Worm (Caenorhabditis elegans) whole organism, L4 larva: ENCODE data around the gene R11G10.3.

Experiments
- T20F7.1 ChIP-seq: fragments of 200-800 bp; sonication (Bioruptor generic); optimal IDR thresholded peaks from 2 replicates; lab custom pipeline; 2018; ENCODE audit warnings: mild to moderate bottlenecking, missing genetic modification characterization, missing compliant biosample characterization
- Y48G9A.11 ChIP-seq: fragments of 200-800 bp; sonication (Bioruptor generic); IDR thresholded peaks from 2 replicates; pipeline ENCODE4 v1.3.6; 2022; ENCODE audit warnings: missing genetic modification reagents, missing genetic modification characterization, missing compliant biosample characterization
- ZK337.2 ChIP-seq: fragments of 200-800 bp; sonication (Bioruptor generic); IDR thresholded peaks from 2 replicates; pipeline ENCODE4 v1.3.6; 2022; ENCODE audit warnings: missing genetic modification reagents, missing genetic modification characterization, missing compliant biosample characterization
- aha-1 ChIP-seq: fragments of 150-350 bp; peaks from one replicate; lab custom pipeline; 2014; ENCODE audit warnings: missing biosample characterization, missing genetic modification characterization
- ceh-28 ChIP-seq: fragments of 150-350 bp; optimal IDR thresholded peaks from 2 replicates; lab custom pipeline; 2014; ENCODE audit warnings: missing biosample characterization, missing genetic modification reagents, missing genetic modification characterization
- ceh-62 ChIP-seq: sonication (generic microtip); optimal IDR thresholded peaks from 2 replicates; lab custom pipeline; 2017; ENCODE audit warnings: missing biosample characterization, missing genetic modification characterization
- daf-8 ChIP-seq: fragments of 200-800 bp; sonication (Bioruptor generic); IDR thresholded peaks from 2 replicates; pipeline ENCODE4 v1.3.6; 2022; ENCODE audit warnings: missing genetic modification characterization, missing compliant biosample characterization
- dpl-1 ChIP-seq: fragments of 150-350 bp; optimal IDR thresholded peaks from 2 replicates; lab custom pipeline; 2014; ENCODE audit warnings: missing biosample characterization, missing genetic modification reagents, missing genetic modification characterization
- duxl-1 ChIP-seq: sonication (generic microtip); optimal IDR thresholded peaks from 2 replicates; lab custom pipeline; 2016; ENCODE audit warnings: mild to moderate bottlenecking, missing genetic modification characterization, moderate library complexity, missing compliant biosample characterization; ENCODE audit not compliant: poor library complexity
- dve-1 ChIP-seq: sonication (generic microtip); optimal IDR thresholded peaks from 2 replicates; lab custom pipeline; 2017; ENCODE audit warnings: antibody characterized with exemption, mild to moderate bottlenecking, missing genetic modification characterization, missing compliant biosample characterization; ENCODE audit not compliant: insufficient read depth
- egl-27 ChIP-seq: sonication (generic microtip); optimal IDR thresholded peaks from 3 replicates; lab custom pipeline; 2017; ENCODE audit warnings: missing biosample characterization, missing genetic modification reagents, missing genetic modification characterization
- egl-43 ChIP-seq: fragments of 200-800 bp; sonication (Bioruptor generic); IDR thresholded peaks from 2 replicates; pipeline ENCODE4 v1.3.6; 2022; ENCODE audit warnings: missing genetic modification reagents, missing genetic modification characterization, missing compliant biosample characterization
- hlh-11 ChIP-seq: fragments of 200-800 bp; sonication (Bioruptor generic); optimal IDR thresholded peaks from 2 replicates; lab custom pipeline; 2018; ENCODE audit warnings: mild to moderate bottlenecking, missing genetic modification characterization, missing compliant biosample characterization
- hlh-30 ChIP-seq: sonication (generic microtip); optimal IDR thresholded peaks from 2 replicates; lab custom pipeline; 2017; ENCODE audit warnings: antibody characterized with exemption, mild to moderate bottlenecking, missing genetic modification characterization, missing compliant biosample characterization; ENCODE audit not compliant: insufficient read depth
- jun-1 ChIP-seq: fragments of 150-350 bp; optimal IDR thresholded peaks from 2 replicates; lab custom pipeline; 2014; ENCODE audit warnings: missing biosample characterization, missing genetic modification reagents, missing genetic modification characterization
- lin-1 ChIP-seq: fragments of 200-800 bp; sonication (Bioruptor generic); IDR thresholded peaks from 2 replicates; pipeline ENCODE4 v1.3.6; 2022; ENCODE audit warnings: missing genetic modification reagents, missing genetic modification characterization, missing compliant biosample characterization
- lin-38 ChIP-seq: fragments of 200-800 bp; sonication (Bioruptor generic); IDR thresholded peaks from 2 replicates; pipeline ENCODE4 v1.3.6; 2022; ENCODE audit warnings: missing genetic modification reagents, missing genetic modification characterization, missing compliant biosample characterization
- lin-39 ChIP-seq: fragments of 150-350 bp; optimal IDR thresholded peaks from 2 replicates; lab custom pipeline; 2014; ENCODE audit warnings: missing biosample characterization, missing genetic modification reagents, missing genetic modification characterization
- lir-3 ChIP-seq: sonication (generic microtip); optimal IDR thresholded peaks from 2 replicates; lab custom pipeline; 2016; ENCODE audit warnings: mild to moderate bottlenecking, missing genetic modification characterization, missing compliant biosample characterization
- lsy-2 ChIP-seq, 2 experiments: fragments of 150-350 bp in 1 of 2; sonication (generic microtip) in 1 of 2; optimal IDR thresholded peaks; 2 replicates each; lab custom pipeline; 2014 to 2017; ENCODE audit warnings: missing biosample characterization in 2 of 2, missing genetic modification characterization in 2 of 2
- madf-5 ChIP-seq, 2 experiments: fragments of 200-800 bp; sonication (Bioruptor generic); IDR thresholded peaks; 2 replicates each; pipeline ENCODE4 v1.3.6; 2022; ENCODE audit warnings: missing compliant biosample characterization in 2 of 2, missing genetic modification characterization in 2 of 2
- mdl-1 ChIP-seq, 2 experiments: fragments of 150-350 bp in 1 of 2; sonication (generic microtip) in 1 of 2; optimal IDR thresholded peaks; 2 replicates each; lab custom pipeline; 2014 to 2017; ENCODE audit warnings: missing biosample characterization in 2 of 2, missing genetic modification characterization in 2 of 2
- mdt-29 ChIP-seq: fragments of 200-800 bp; sonication (Bioruptor generic); IDR thresholded peaks from 2 replicates; pipeline ENCODE4 v1.3.6; 2022; ENCODE audit warnings: missing genetic modification reagents, missing genetic modification characterization, missing compliant biosample characterization
- mep-1 ChIP-seq: fragments of 150-350 bp; sonication (generic microtip); optimal IDR thresholded peaks from 3 replicates; lab custom pipeline; 2014; ENCODE audit warnings: missing biosample characterization, missing genetic modification characterization
- mes-2 ChIP-seq: sonication (generic microtip); optimal IDR thresholded peaks from 2 replicates; lab custom pipeline; 2016; ENCODE audit warnings: missing genotype, mild to moderate bottlenecking, missing genetic modification characterization, missing compliant biosample characterization; ENCODE audit not compliant: poor library complexity, severe bottlenecking
- mxl-3 ChIP-seq: fragments of 200-800 bp; sonication (Bioruptor generic); optimal IDR thresholded peaks from 2 replicates; lab custom pipeline; 2018; ENCODE audit warnings: mild to moderate bottlenecking, missing genetic modification characterization, missing compliant biosample characterization
- nhr-25 ChIP-seq: sonication (generic microtip); optimal IDR thresholded peaks from 2 replicates; lab custom pipeline; 2017; ENCODE audit warnings: missing genetic modification characterization, mild to moderate bottlenecking, missing compliant biosample characterization, antibody characterized with exemption, moderate library complexity, borderline replicate concordance; ENCODE audit not compliant: insufficient read depth
- nhr-28 ChIP-seq: fragments of 150-350 bp; optimal IDR thresholded peaks from 2 replicates; lab custom pipeline; 2014; ENCODE audit warnings: missing biosample characterization, missing genetic modification characterization
- nhr-6 ChIP-seq: fragments of 150-350 bp; optimal IDR thresholded peaks from 2 replicates; lab custom pipeline; 2014; ENCODE audit warnings: missing biosample characterization, missing genetic modification characterization
- nhr-76 ChIP-seq: fragments of 150-350 bp; optimal IDR thresholded peaks from 2 replicates; lab custom pipeline; 2014; ENCODE audit warnings: missing biosample characterization, missing genetic modification characterization
- nhr-77 ChIP-seq: fragments of 150-350 bp; optimal IDR thresholded peaks from 2 replicates; lab custom pipeline; 2014; ENCODE audit warnings: missing biosample characterization, missing genetic modification characterization
- rbr-2 ChIP-seq: sonication (generic microtip); optimal IDR thresholded peaks from 2 replicates; lab custom pipeline; 2016; ENCODE audit warnings: missing genotype, missing genetic modification characterization, missing compliant biosample characterization
- saeg-2 ChIP-seq: fragments of 200-800 bp; sonication (Bioruptor generic); IDR thresholded peaks from 2 replicates; pipeline ENCODE4 v1.3.6; 2022; ENCODE audit warnings: missing genetic modification reagents, missing genetic modification characterization, missing compliant biosample characterization
- sdz-12 ChIP-seq: fragments of 200-800 bp; sonication (Bioruptor generic); optimal IDR thresholded peaks from 2 replicates; lab custom pipeline; 2018; ENCODE audit warnings: mild to moderate bottlenecking, missing genetic modification characterization, missing compliant biosample characterization
- snpc-1.2 ChIP-seq: fragments of 200-800 bp; sonication (Bioruptor generic); IDR thresholded peaks from 2 replicates; pipeline ENCODE4 v1.3.6; 2022; ENCODE audit warnings: missing genetic modification reagents, missing genetic modification characterization, missing compliant biosample characterization
- unc-130 ChIP-seq: sonication (generic microtip); optimal IDR thresholded peaks from 2 replicates; lab custom pipeline; 2016; ENCODE audit warnings: missing genetic modification reagents, missing genetic modification characterization, missing compliant biosample characterization
- unc-62 ChIP-seq, 3 experiments: fragments of 150-350 bp in 1 of 3; sonication (generic microtip); optimal IDR thresholded peaks in 2 of 3; peaks in 1 of 3; 1 replicate in 1 of 3; 2 replicates in 2 of 3; lab custom pipeline; 2014 to 2017; ENCODE audit warnings: missing biosample characterization in 3 of 3, missing genetic modification characterization in 3 of 3, missing genetic modification reagents in 3 of 3, missing genotype in 1 of 3
- zip-2 ChIP-seq: fragments of 150-350 bp; optimal IDR thresholded peaks from 2 replicates; lab custom pipeline; 2014; ENCODE audit warnings: missing biosample characterization, missing genetic modification characterization
- ztf-7 ChIP-seq: fragments of 150-350 bp; optimal IDR thresholded peaks from 2 replicates; lab custom pipeline; 2014; ENCODE audit warnings: missing biosample characterization, missing genetic modification characterization

R11G10.3 gene

DNA sequence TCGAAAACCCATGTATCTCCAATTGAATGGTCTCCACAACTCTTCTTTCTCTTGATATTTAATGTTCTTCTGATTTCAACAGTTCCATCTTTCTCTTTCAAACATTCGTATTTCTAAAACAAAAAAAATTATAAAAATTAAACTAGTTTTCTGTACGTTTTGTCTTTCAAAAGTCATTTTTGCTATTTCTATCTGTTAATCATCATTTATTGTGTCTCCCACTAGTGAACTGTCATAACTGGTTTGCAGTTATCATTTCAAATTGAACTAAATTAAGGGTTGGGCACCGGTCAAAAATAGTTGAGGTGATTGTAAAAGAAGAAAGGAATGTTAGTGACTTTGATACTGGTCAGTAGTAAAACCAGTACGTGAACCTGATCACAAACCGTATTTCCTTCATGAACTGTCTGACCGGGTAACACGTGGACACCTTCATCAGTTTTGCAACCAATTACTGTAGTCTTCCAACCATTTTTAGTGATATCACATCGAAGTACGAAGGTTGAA lies 34.9 kb upstream of the R11G10.3 start:
- TF ChIP-seq unc-62 (GFP tag; optimal IDR thresholded peaks at IDR 0.05 in 1 of 2; lab: Kevin White, UChicago) (peak in 1 of 2 experiments; percentile 91), unc-62 (tag; optimal IDR thresholded peaks at IDR 0.05; lab: Kevin White, UChicago) (no peak), T20F7.1 (GFP tag; lab: Kevin White, UChicago) (peak; percentile 7), lin-1 (GFP tag; lab: Robert Waterston, UW) (no peak), egl-43 (GFP tag; lab: Robert Waterston, UW) (no peak), aha-1 (tag; lab: Kevin White, UChicago) (peak; percentile 80)

DNA sequence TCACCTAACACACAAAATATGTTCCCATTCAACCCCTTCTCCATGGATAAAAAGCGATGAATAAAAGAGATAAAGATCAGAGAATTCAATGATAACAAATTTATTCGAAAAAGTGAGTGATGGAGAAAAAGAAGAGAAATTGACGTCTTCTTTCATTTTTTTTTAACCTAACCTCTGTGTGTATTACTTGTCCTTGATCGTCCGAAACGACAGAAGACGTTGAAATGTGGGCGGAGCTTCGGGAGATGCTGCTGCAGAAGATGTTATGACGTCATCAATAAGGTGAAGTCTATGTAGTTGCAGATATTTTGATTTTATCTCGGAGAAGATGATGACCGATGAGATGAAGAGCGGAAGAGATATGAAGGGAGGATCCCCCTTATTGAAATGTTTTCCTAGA lies 33.5 kb upstream of the R11G10.3 start, which contains the start of gene T10G3.3:
Gene T10G3.3 (minus strand): TSS at position 370 of the 400 bp plus-strand sequence.
- TF ChIP-seq ceh-62 (tag; lab: Kevin White, UChicago) (no peak), madf-5 (GFP tag; IDR thresholded peaks at IDR 0.05; lab: Robert Waterston, UW) (no peak), sdz-12 (GFP tag; lab: Kevin White, UChicago) (no peak), hlh-30 (tag; lab: Kevin White, UChicago) (no peak), aha-1 (tag; lab: Kevin White, UChicago) (peak; percentile 87), nhr-28 (tag; lab: Kevin White, UChicago) (peak; percentile 63), duxl-1 (no peak), unc-62 (GFP tag; optimal IDR thresholded peaks at IDR 0.05 in 1 of 2; lab: Kevin White, UChicago) (peak in 1 of 2 experiments; percentile 23), unc-62 (tag; optimal IDR thresholded peaks at IDR 0.05; lab: Kevin White, UChicago) (no peak), daf-8 (GFP tag; lab: Robert Waterston, UW) (no peak), saeg-2 (GFP tag; lab: Robert Waterston, UW) (no peak), snpc-1.2 (GFP tag; lab: Robert Waterston, UW) (no peak), zip-2 (tag; lab: Kevin White, UChicago) (no peak), nhr-77 (tag; lab: Kevin White, UChicago) (no peak), dve-1 (tag; lab: Kevin White, UChicago) (no peak), T20F7.1 (GFP tag; lab: Kevin White, UChicago) (no peak), nhr-25 (tag; lab: Kevin White, UChicago) (peak; percentile 4)

DNA sequence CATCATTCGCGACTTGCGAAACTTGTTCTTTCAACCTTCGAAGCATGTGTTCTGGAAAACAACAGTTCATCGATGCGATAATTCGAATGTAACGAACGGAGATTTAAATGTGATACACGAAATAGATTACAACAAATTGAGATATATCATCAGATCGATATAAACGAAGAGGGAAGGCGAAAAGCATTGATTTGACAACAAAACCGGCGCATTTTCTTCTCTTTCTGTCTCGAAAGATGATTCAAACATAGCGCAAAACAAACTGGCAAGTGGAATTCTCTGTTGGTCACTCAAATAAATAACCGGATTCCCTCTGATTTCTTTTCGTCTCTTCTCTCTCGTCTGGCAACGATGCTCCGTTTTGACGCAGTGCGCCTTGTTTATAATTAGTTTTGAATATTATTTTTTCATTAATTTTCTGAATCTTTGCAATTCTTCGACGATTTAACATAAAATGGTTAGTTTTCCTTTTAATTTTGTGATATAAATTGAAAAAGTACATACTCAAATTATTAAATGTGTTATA lies 25.9 kb upstream of the R11G10.3 start, which contains the start of the genes eea-1 and gut-2:
Gene eea-1 (minus strand): TSS at position 51 of the 526 bp plus-strand sequence.
Gene gut-2 (plus strand): TSS at position 369 of the 526 bp plus-strand sequence.
- TF ChIP-seq dpl-1 (peak; percentile 66), nhr-6 (tag; lab: Kevin White, UChicago) (peak; percentile 47), jun-1 (tag; lab: Kevin White, UChicago) (no peak), hlh-30 (tag; lab: Kevin White, UChicago) (peak; percentile 58), lin-38 (peak; percentile 35; the same call in 1 of the 2 replicates), unc-130 (GFP tag; lab: Kevin White, UChicago) (no peak), mes-2 (tag; lab: Kevin White, UChicago) (peak; percentile 88), lin-39 (tag; lab: Kevin White, UChicago) (no peak), mdl-1 (tag; optimal IDR thresholded peaks at IDR 0.05; lab: Kevin White, UChicago) (peak in 1 of 2 experiments; percentile 8), mxl-3 (GFP tag; lab: Kevin White, UChicago) (peak; percentile 3), ceh-28 (tag; lab: Kevin White, UChicago) (no peak), nhr-76 (tag; lab: Kevin White, UChicago) (no peak), Y48G9A.11 (GFP tag; lab: Robert Waterston, UW) (peak; percentile 98), mep-1 (tag; lab: Kevin White, UChicago) (peak; percentile 67), unc-62 (GFP tag; optimal IDR thresholded peaks at IDR 0.05 in 1 of 2; lab: Kevin White, UChicago) (peak in 1 of 2 experiments; percentile 96), unc-62 (tag; optimal IDR thresholded peaks at IDR 0.05; lab: Kevin White, UChicago) (no peak), rbr-2 (tag; lab: Kevin White, UChicago) (peak; percentile 36), lin-1 (GFP tag; lab: Robert Waterston, UW) (no peak), egl-27 (tag; lab: Kevin White, UChicago) (no peak), lir-3 (tag; lab: Kevin White, UChicago) (no peak), mdt-29 (GFP tag; lab: Robert Waterston, UW) (no peak), hlh-11 (peak; percentile 54), T20F7.1 (GFP tag; lab: Kevin White, UChicago) (peak; percentile 97), aha-1 (tag; lab: Kevin White, UChicago) (peak; percentile 49), lsy-2 (tag; optimal IDR thresholded peaks at IDR 0.05; lab: Kevin White, UChicago) (peak in 1 of 2 experiments; percentile 73), ceh-62 (tag; lab: Kevin White, UChicago) (no peak), ZK337.2 (no peak), nhr-28 (tag; lab: Kevin White, UChicago) (peak; percentile 47), ztf-7 (tag; lab: Kevin White, UChicago) (no peak)
